Worm (Caenorhabditis elegans): ENCODE measurements around the gene ptp-2.

The ptp-2 gene

ce11 chrII:5921620-5922019 lies 3.2 kb downstream of the ptp-2 start, which contains the start of gene vrk-1:
Gene vrk-1 (plus strand): TSS chrII:5921967.
- no peak for TF ChIP-seq pha-4 (tag; optimal IDR thresholded peaks at IDR 0.05)
- TF ChIP-seq lir-1 (GFP tag; conservative IDR thresholded peaks at IDR 0.05): no peak
- no peak for TF ChIP-seq him-1 (tag; optimal IDR thresholded peaks at IDR 0.05)
- TF ChIP-seq cebp-2 (GFP tag; IDR thresholded peaks at IDR 0.05): no peak
- TF ChIP-seq Y56A3A.18 (GFP tag; IDR thresholded peaks at IDR 0.05): no peak
- no peak for TF ChIP-seq sptf-2 (GFP tag; optimal IDR thresholded peaks at IDR 0.05)
- TF ChIP-seq madf-6 (GFP tag; IDR thresholded peaks at IDR 0.05): peak; percentile 35

- no peak for TF ChIP-seq hsf-1 (GFP tag; IDR thresholded peaks at IDR 0.05)
- no peak for TF ChIP-seq atf-7 (tag; optimal IDR thresholded peaks at IDR 0.05)
- TF ChIP-seq ccch-3 (GFP tag; optimal IDR thresholded peaks at IDR 0.05): no peak
- no peak for TF ChIP-seq pbrm-1 (GFP tag; IDR thresholded peaks at IDR 0.05)
- no peak for TF ChIP-seq lin-35 (GFP tag; optimal IDR thresholded peaks at IDR 0.05)
- no peak for TF ChIP-seq mel-28 (tag; optimal IDR thresholded peaks at IDR 0.05; ENCODE audit: borderline replicate concordance)
- no peak for TF ChIP-seq chd-7 (tag; optimal IDR thresholded peaks at IDR 0.05)
- no peak for TF ChIP-seq gei-17 (GFP tag; optimal IDR thresholded peaks at IDR 0.05)
- no peak for TF ChIP-seq efl-1 (GFP tag; optimal IDR thresholded peaks at IDR 0.05)
- no peak for TF ChIP-seq ets-4 (GFP tag; optimal IDR thresholded peaks at IDR 0.05)
These were observed 10.1 kb downstream of the ptp-2 start, which contains the start of gene egl-44 for ce11 chrII:5928502-5928901. Gene egl-44 (plus strand): TSS chrII:5928802.

ce11 chrII:5930095-5930653 lies 11.7 kb downstream of the ptp-2 start:
- TF ChIP-seq B0336.3 (GFP tag; IDR thresholded peaks at IDR 0.05) (no peak), ztf-26 (tag; optimal IDR thresholded peaks at IDR 0.05) (no peak), nhr-120 (GFP tag; IDR thresholded peaks at IDR 0.05) (no peak), mxl-1 (tag; optimal IDR thresholded peaks at IDR 0.05) (no peak), K11D2.4 (GFP tag; IDR thresholded peaks at IDR 0.05) (no peak), ceh-58 (GFP tag; IDR thresholded peaks at IDR 0.05) (no peak), B0035.1 (tag; optimal IDR thresholded peaks at IDR 0.05) (no peak), mes-4 (tag; optimal IDR thresholded peaks at IDR 0.05) (no peak), B0261.1 (tag; optimal IDR thresholded peaks at IDR 0.05) (no peak), snpc-1.3 (tag; optimal IDR thresholded peaks at IDR 0.05; ENCODE audit: insufficient read depth) (no peak), snpc-4 (GFP tag; optimal IDR thresholded peaks at IDR 0.05) (no peak), snpc-4 (tag; optimal IDR thresholded peaks at IDR 0.05) (peak in 1 of 4 experiments; percentile 0), efl-1 (GFP tag; optimal IDR thresholded peaks at IDR 0.05) (no peak), ztf-6 (GFP tag; IDR thresholded peaks at IDR 0.05) (no peak), atf-7 (tag; optimal IDR thresholded peaks at IDR 0.05) (no peak), F39B2.1 (GFP tag; IDR thresholded peaks at IDR 0.05) (no peak), dpff-1 (tag; optimal IDR thresholded peaks at IDR 0.05) (no peak), tlf-1 (GFP tag; optimal IDR thresholded peaks at IDR 0.05) (no peak), sptf-2 (GFP tag; optimal IDR thresholded peaks at IDR 0.05) (no peak), cebp-1 (GFP tag; IDR thresholded peaks at IDR 0.05) (peak; percentile 66; the same call in 1 of the 2 replicates), cebp-1 (tag; optimal IDR thresholded peaks at IDR 0.05) (peak; percentile 71), nfya-2 (GFP tag; IDR thresholded peaks at IDR 0.05) (no peak), ceh-91 (GFP tag; IDR thresholded peaks at IDR 0.05) (no peak), athp-1 (tag; optimal IDR thresholded peaks at IDR 0.05) (no peak), egl-18 (GFP tag; IDR thresholded peaks at IDR 0.05) (no peak), D2030.7 (GFP tag; IDR thresholded peaks at IDR 0.05) (no peak), egl-44 (GFP tag; IDR thresholded peaks at IDR 0.05) (no peak), Y53G8AR.9 (GFP tag; conservative IDR thresholded peaks at IDR 0.05) (no peak), cebp-2 (GFP tag; IDR thresholded peaks at IDR 0.05) (no peak), F55B11.4 (tag; optimal IDR thresholded peaks at IDR 0.05; ENCODE audit: borderline replicate concordance, insufficient read depth) (no peak), bed-1 (GFP tag; IDR thresholded peaks at IDR 0.05) (no peak), F49E8.2 (tag; optimal IDR thresholded peaks at IDR 0.05; ENCODE audit: insufficient read depth) (no peak), xnd-1 (tag; optimal IDR thresholded peaks at IDR 0.05) (no peak)

Data from whole organism, young adult.